Worm (Caenorhabditis elegans): ENCODE measurements around the gene his-7.
"Not testable (repeated sequence)": the region's sequence is repeated elsewhere in the genome, so short reads cannot be mapped to it uniquely, and the experiment has no call there.

Gene his-7

DNA sequence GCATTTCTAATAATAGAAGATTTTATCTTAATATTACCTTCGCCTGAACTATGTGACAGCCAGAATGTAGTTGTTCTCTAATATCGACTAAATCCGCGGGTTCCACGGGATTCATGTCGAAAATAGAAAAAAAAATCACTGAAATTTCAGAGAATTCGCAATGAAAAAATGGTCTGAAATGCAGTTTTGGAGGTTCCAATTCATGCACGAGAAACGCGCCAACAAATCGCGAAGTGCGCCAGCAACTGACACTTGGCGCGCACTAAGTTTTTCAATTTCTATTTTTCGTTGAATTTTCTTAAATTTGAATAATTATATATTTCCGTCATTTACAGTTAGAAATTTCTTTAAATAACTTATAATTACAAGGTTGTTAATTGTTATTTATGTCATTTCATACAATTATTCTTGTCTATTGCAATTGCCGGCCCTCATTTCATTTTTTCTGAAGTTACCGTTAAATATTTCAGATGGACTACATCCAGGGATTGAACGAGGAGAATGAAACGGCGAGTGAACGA is 36.7 kb downstream of the his-7 start, which contains the start of the genes F25G6.9 and symk-1:
TSS of gene F25G6.9 (minus strand) at position 160 of the 521 bp plus-strand sequence.
TSS of gene symk-1 (plus strand) at position 471 of the 521 bp plus-strand sequence.
- no peak for TF ChIP-seq nhr-232 (tag; optimal IDR thresholded peaks at IDR 0.05)
- TF ChIP-seq nhr-11 (tag; optimal IDR thresholded peaks at IDR 0.05), result no peak
- peak; percentile 40 for TF ChIP-seq nfya-1 (tag; optimal IDR thresholded peaks at IDR 0.05)
- TF ChIP-seq ceh-14 (tag; optimal IDR thresholded peaks at IDR 0.05), result peak; percentile 12
- no peak for TF ChIP-seq dve-1 (tag; optimal IDR thresholded peaks at IDR 0.05)
- TF ChIP-seq odd-2 (tag; optimal IDR thresholded peaks at IDR 0.05), result no peak

DNA sequence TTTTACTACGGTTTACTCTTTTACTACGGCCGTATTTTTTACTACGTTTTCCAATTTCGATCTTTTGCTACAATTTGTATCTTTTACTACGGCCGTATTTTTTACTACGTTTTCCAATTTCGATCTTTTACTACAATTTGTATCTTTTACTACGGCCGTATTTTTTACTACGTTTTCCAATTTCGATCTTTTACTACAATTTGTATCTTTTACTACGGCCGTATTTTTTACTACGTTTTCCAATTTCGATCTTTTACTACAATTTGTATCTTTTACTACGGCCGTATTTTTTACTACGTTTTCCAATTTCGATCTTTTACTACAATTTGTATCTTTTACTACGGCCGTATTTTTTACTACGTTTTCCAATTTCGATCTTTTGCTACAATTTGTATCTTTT is 41.6 kb downstream of the his-7 start, which contains the start of gene F25G6.1:
TSS of gene F25G6.1 (plus strand) at position 301 of the 400 bp plus-strand sequence.
- TF ChIP-seq unc-3 (GFP tag; conservative IDR thresholded peaks at IDR 0.05); unc-3 (tag; optimal IDR thresholded peaks at IDR 0.05); pat-9 (tag; optimal IDR thresholded peaks at IDR 0.05); hlh-15 (tag; optimal IDR thresholded peaks at IDR 0.05): not testable (repeated sequence)

DNA sequence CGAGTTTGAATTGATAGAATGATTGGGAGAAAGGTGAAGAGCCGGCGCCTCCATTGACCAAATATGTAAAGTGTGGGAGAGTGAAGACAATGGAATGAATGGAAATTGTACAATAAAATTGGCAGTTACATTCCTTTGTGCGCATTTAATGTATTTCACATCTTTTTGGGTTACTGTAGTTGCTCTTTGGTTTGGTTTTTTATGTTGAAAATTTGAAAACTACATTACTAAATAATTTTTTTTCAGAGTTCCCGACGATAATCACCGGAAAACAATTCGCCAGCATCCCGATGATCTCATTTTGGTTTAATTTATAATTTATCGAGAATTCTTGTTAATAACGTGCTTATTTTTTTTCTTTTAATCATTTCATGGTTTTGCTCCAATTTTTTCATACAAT is 47.8 kb downstream of the his-7 start, which contains the start of gene C10B5.1:
TSS of gene C10B5.1 (plus strand) at position 301 of the 400 bp plus-strand sequence.
- TF ChIP-seq ceh-30 (tag; optimal IDR thresholded peaks at IDR 0.05) (no peak), lin-11 (tag; optimal IDR thresholded peaks at IDR 0.05) (no peak), nhr-232 (tag; optimal IDR thresholded peaks at IDR 0.05) (no peak), ceh-34 (tag; optimal IDR thresholded peaks at IDR 0.05) (no peak), unc-55 (GFP tag; optimal IDR thresholded peaks at IDR 0.05) (no peak), pax-1 (tag; optimal IDR thresholded peaks at IDR 0.05) (no peak), elt-4 (tag; optimal IDR thresholded peaks at IDR 0.05) (no peak), eyg-1 (tag; optimal IDR thresholded peaks at IDR 0.05) (no peak), gmeb-2 (tag; optimal IDR thresholded peaks at IDR 0.05) (no peak), hlh-8 (tag; optimal IDR thresholded peaks at IDR 0.05) (no peak), fax-1 (tag; optimal IDR thresholded peaks at IDR 0.05) (no peak), sdc-2 (tag; optimal IDR thresholded peaks at IDR 0.05) (no peak), ceh-48 (tag; optimal IDR thresholded peaks at IDR 0.05) (no peak), ceh-2 (tag; optimal IDR thresholded peaks at IDR 0.05) (no peak), C38D4.7 (GFP tag; optimal IDR thresholded peaks at IDR 0.05) (no peak), ceh-24 (tag; optimal IDR thresholded peaks at IDR 0.05) (no peak), nhr-11 (tag; optimal IDR thresholded peaks at IDR 0.05) (no peak), K09A11.1 (tag; optimal IDR thresholded peaks at IDR 0.05; ENCODE audit: insufficient read depth) (no peak)

Data from whole organism, late embryonic.